Fruit fly (Drosophila melanogaster): Measurements from ENCODE around the gene Caf1-180.
A peak's percentile ranks its signal among the peaks of the same experiment; 100 is the strongest.

dm6 chrX:8558762-8559172 lies 47.3 kb downstream of the Caf1-180 start, which contains the start of gene IntS4:
- peak; percentile 55 for TF ChIP-seq kay (GFP tag; ENCODE audit: borderline replicate concordance)
- peak; percentile 82 for TF ChIP-seq CG7101 (tag; optimal IDR thresholded peaks at IDR 0.05)
- peak; percentile 20 for TF ChIP-seq cic (GFP tag; optimal IDR thresholded peaks at IDR 0.05)
- TF ChIP-seq bab1 (GFP tag; optimal IDR thresholded peaks at IDR 0.05) = peak; percentile 88

Data from whole organism, adult.